Fruit fly (Drosophila melanogaster) whole organism: ENCODE results near the gene CG31937.

Experiments used
- Dll ChIP-seq: fragments of >200 bp; optimal IDR thresholded peaks from 2 replicates; lab custom pipeline; 2017
- EcR ChIP-seq, 2 experiments: fragments of >200 bp; optimal IDR thresholded peaks; 2 replicates each; lab custom pipeline; 2017; ENCODE audit warnings: missing biosample characterization in 2 of 2, missing genetic modification characterization in 2 of 2, missing genetic modification reagents in 2 of 2
- pan ChIP-seq: fragments of >200 bp; optimal IDR thresholded peaks from 2 replicates; lab custom pipeline; 2017
- psq ChIP-seq: fragments of >200 bp; optimal IDR thresholded peaks from 2 replicates; lab custom pipeline; 2017
- usp ChIP-seq: fragments of >200 bp; optimal IDR thresholded peaks from 2 replicates; lab custom pipeline; 2017; ENCODE audit warnings: missing biosample characterization, missing genetic modification characterization, mixed read lengths

DNA sequence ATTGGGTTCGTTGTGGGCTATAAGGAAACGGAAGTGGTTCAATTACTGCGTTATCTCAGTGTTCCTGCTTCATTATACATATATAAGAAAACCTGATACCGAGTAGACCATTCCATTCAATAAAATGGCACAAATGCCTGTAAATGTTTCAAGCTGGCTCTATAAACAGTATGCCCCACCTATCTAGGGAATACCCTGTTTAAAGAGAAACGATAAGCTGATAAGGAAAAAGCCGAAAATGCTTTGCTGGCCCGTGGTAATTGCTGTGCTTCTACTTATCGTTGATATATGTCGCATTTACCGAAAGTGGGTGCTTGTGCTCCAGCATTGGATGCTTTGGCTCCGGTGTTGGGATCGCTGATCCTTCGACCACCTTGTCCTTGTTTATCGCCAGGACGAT is 20.4 kb upstream of the CG31937 start:
- TF ChIP-seq usp (GFP tag; lab: Kevin White, UChicago) (no peak), pan (no peak), Dll (lab: Kevin White, UChicago) (no peak), EcR (GFP tag; optimal IDR thresholded peaks at IDR 0.05; lab: Kevin White, UChicago) (no peak), psq (lab: Kevin White, UChicago) (no peak)
